Fruit fly (Drosophila melanogaster) S2 (cell line): ENCODE data around the gene slf.

Experiments used
- CG8478 ChIP-seq: fragments of >200 bp; optimal IDR thresholded peaks from 2 replicates; lab custom pipeline; 2018
- CTCF ChIP-seq, 2 experiments: fragments of >200 bp; optimal IDR thresholded peaks; 2 replicates each; lab custom pipeline; 2018

- TF ChIP-seq CG8478 (lab: Kevin White, UChicago) (no peak), CTCF (optimal IDR thresholded peaks at IDR 0.05; lab: Kevin White, UChicago) (no peak)
Observed at dm6 chr2L:4835091-4835689, 33.5 kb upstream of the slf start, which contains the start of gene Ir25a.
